Worm (Caenorhabditis elegans) whole organism, L3 larva: Measurements from ENCODE around the gene zer-1.

Source experiments
- ama-1 ChIP-seq: fragments of 150-350 bp; optimal IDR thresholded peaks from 2 replicates; lab custom pipeline; 2018
- ceh-16 ChIP-seq: sonication (generic microtip); optimal IDR thresholded peaks from 2 replicates; lab custom pipeline; 2017; ENCODE audit warnings: missing biosample characterization, missing genetic modification characterization
- ceh-9 ChIP-seq: sonication (generic microtip); optimal IDR thresholded peaks from 2 replicates; lab custom pipeline; 2018; ENCODE audit warnings: missing biosample characterization, missing genetic modification characterization
- daf-12 ChIP-seq: fragments of 150-350 bp; optimal IDR thresholded peaks from 2 replicates; lab custom pipeline; 2014; ENCODE audit warnings: missing biosample characterization, missing genetic modification reagents, missing genetic modification characterization
- elt-1 ChIP-seq: fragments of 150-350 bp; optimal IDR thresholded peaks from 2 replicates; lab custom pipeline; 2014; ENCODE audit warnings: missing biosample characterization, missing genetic modification characterization
- elt-2 ChIP-seq: sonication (generic microtip); optimal IDR thresholded peaks from 2 replicates; lab custom pipeline; 2016; ENCODE audit warnings: missing genetic modification reagents, mild to moderate bottlenecking, missing genetic modification characterization, missing compliant biosample characterization
- elt-3 ChIP-seq, 3 experiments: fragments of 150-350 bp in 1 of 3; sonication (generic microtip) in 2 of 3; optimal IDR thresholded peaks; 2 replicates in 2 of 3; 4 replicates in 1 of 3; lab custom pipeline; 2014 to 2017; ENCODE audit warnings: missing biosample characterization in 3 of 3, missing genetic modification characterization in 3 of 3
- eor-1 ChIP-seq, 2 experiments: fragments of 150-350 bp; optimal IDR thresholded peaks; 2 replicates each; lab custom pipeline; 2014 to 2018; ENCODE audit warnings: missing biosample characterization in 2 of 2, missing genetic modification characterization in 2 of 2
- fkh-2 ChIP-seq: fragments of 150-350 bp; optimal IDR thresholded peaks from 2 replicates; lab custom pipeline; 2014; ENCODE audit warnings: missing biosample characterization, missing genetic modification reagents, missing genetic modification characterization
- fos-1 ChIP-seq: fragments of 150-350 bp; optimal IDR thresholded peaks from 2 replicates; lab custom pipeline; 2014; ENCODE audit warnings: missing biosample characterization, missing genetic modification characterization
- hmg-11 ChIP-seq: sonication (generic microtip); optimal IDR thresholded peaks from 2 replicates; lab custom pipeline; 2016; ENCODE audit warnings: missing genetic modification characterization, missing compliant biosample characterization
- jun-1 ChIP-seq: fragments of 150-350 bp; optimal IDR thresholded peaks from 2 replicates; lab custom pipeline; 2014; ENCODE audit warnings: missing biosample characterization, missing genetic modification reagents, missing genetic modification characterization
- mdl-1 ChIP-seq: fragments of 150-350 bp; optimal IDR thresholded peaks from 2 replicates; lab custom pipeline; 2014; ENCODE audit warnings: missing biosample characterization, missing genetic modification characterization
- mml-1 ChIP-seq: fragments of 150-350 bp; sonication (generic microtip); optimal IDR thresholded peaks from 3 replicates; lab custom pipeline; 2014; ENCODE audit warnings: missing biosample characterization, missing genetic modification characterization
- nfya-1 ChIP-seq: sonication (generic microtip); optimal IDR thresholded peaks from 2 replicates; lab custom pipeline; 2017; ENCODE audit warnings: missing genetic modification characterization, mild to moderate bottlenecking, missing compliant biosample characterization, antibody characterized with exemption, moderate library complexity; ENCODE audit not compliant: insufficient read depth
- nhr-11 ChIP-seq: fragments of 150-350 bp; optimal IDR thresholded peaks from 2 replicates; lab custom pipeline; 2014; ENCODE audit warnings: missing biosample characterization, missing genetic modification characterization
- nhr-12 ChIP-seq: fragments of 150-350 bp; optimal IDR thresholded peaks from 2 replicates; lab custom pipeline; 2014; ENCODE audit warnings: missing biosample characterization, missing genetic modification characterization
- nhr-23 ChIP-seq: fragments of 150-350 bp; optimal IDR thresholded peaks from 2 replicates; lab custom pipeline; 2014; ENCODE audit warnings: missing biosample characterization, missing genetic modification reagents, missing genetic modification characterization
- nhr-25 ChIP-seq: sonication (generic microtip); optimal IDR thresholded peaks from 2 replicates; lab custom pipeline; 2017; ENCODE audit warnings: missing biosample characterization, missing genetic modification characterization
- nhr-43 ChIP-seq: sonication (generic microtip); optimal IDR thresholded peaks from 2 replicates; lab custom pipeline; 2016; ENCODE audit warnings: mild to moderate bottlenecking, missing genetic modification characterization, missing compliant biosample characterization; ENCODE audit not compliant: poor library complexity, severe bottlenecking
- nhr-67 ChIP-seq: fragments of 150-350 bp; optimal IDR thresholded peaks from 2 replicates; lab custom pipeline; 2014; ENCODE audit warnings: missing biosample characterization, missing genetic modification characterization
- nhr-76 ChIP-seq: fragments of 150-350 bp; sonication (generic microtip); optimal IDR thresholded peaks from 5 replicates; lab custom pipeline; 2014; ENCODE audit warnings: missing biosample characterization, missing genetic modification characterization
- nhr-77 ChIP-seq: fragments of 150-350 bp; optimal IDR thresholded peaks from 2 replicates; lab custom pipeline; 2014; ENCODE audit warnings: missing biosample characterization, missing genetic modification characterization
- pha-4 ChIP-seq: fragments of 150-350 bp; optimal IDR thresholded peaks from 2 replicates; lab custom pipeline; 2014; ENCODE audit warnings: missing biosample characterization, missing genetic modification reagents, missing genetic modification characterization
- sea-2 ChIP-seq: fragments of 150-350 bp; sonication (generic microtip); optimal IDR thresholded peaks from 4 replicates; lab custom pipeline; 2014; ENCODE audit warnings: missing biosample characterization, missing genetic modification reagents, missing genetic modification characterization
- skn-1 ChIP-seq: fragments of 150-350 bp; optimal IDR thresholded peaks from 2 replicates; lab custom pipeline; 2014; ENCODE audit warnings: missing biosample characterization, missing genetic modification characterization
- snpc-4 ChIP-seq: fragments of 150-350 bp; optimal IDR thresholded peaks from 2 replicates; lab custom pipeline; 2014; ENCODE audit warnings: missing biosample characterization, missing genetic modification characterization
- tbx-2 ChIP-seq: sonication (generic microtip); optimal IDR thresholded peaks from 2 replicates; lab custom pipeline; 2016; ENCODE audit warnings: mild to moderate bottlenecking, missing genetic modification characterization, missing compliant biosample characterization
- unc-39 ChIP-seq: sonication (generic microtip); optimal IDR thresholded peaks from 4 replicates; lab custom pipeline; 2017; ENCODE audit warnings: missing biosample characterization, missing genetic modification characterization
- unc-62 ChIP-seq: fragments of 150-350 bp; sonication (generic microtip); optimal IDR thresholded peaks from 4 replicates; lab custom pipeline; 2014; ENCODE audit warnings: missing biosample characterization, missing genetic modification reagents, missing genetic modification characterization
- zag-1 ChIP-seq: fragments of 150-350 bp; optimal IDR thresholded peaks from 2 replicates; lab custom pipeline; 2014; ENCODE audit warnings: missing biosample characterization, missing genetic modification characterization
- ztf-11 ChIP-seq: fragments of 150-350 bp; optimal IDR thresholded peaks from 2 replicates; lab custom pipeline; 2014; ENCODE audit warnings: missing biosample characterization, missing genetic modification characterization
- ztf-4 ChIP-seq: fragments of 150-350 bp; optimal IDR thresholded peaks from 2 replicates; lab custom pipeline; 2014; ENCODE audit warnings: missing biosample characterization, missing genetic modification characterization

The zer-1 gene

DNA sequence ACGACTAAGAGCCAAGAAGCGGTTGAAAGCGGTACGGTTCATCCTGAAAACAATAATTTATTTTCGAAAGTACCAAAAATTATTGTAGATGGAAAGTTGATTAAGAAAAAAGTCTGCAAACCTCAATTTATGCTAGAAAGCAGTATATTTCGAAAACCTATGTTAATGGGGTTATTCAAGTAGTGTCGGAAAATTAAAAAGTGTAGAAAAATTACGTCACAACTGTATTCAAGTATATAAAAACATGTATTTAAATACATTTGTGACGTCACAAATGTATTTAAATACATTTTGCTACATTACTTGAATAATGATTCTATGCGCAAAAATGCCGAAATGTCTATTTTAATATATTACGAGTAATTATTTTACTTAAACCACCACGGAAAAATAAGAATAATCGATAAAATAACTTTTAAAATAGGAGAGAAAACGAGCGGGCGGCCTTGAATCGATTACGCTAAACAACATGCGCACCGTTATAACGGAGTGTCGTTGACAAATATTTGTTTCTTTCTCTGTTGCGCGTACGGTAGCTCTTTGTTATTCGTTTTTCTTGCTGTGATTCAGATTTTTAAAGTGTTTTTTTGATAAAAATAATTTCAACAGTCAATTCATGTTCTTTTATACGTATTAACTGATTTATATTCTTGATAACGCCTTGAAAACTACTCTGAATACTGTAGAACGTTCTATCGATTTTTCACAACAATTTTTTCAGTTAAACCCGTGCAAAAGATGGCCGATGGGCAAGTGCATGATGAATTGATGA is 24.1 kb upstream of the zer-1 start, which contains the start of the genes F23H11.5 and bra-2 (continued):
- TF ChIP-seq ztf-11 (tag; lab: Kevin White, UChicago) = no peak
- TF ChIP-seq elt-3 (tag; optimal IDR thresholded peaks at IDR 0.05; lab: Kevin White, UChicago) = no peak
- no peak for TF ChIP-seq nhr-12
- peak; percentile 62 for TF ChIP-seq pha-4 (tag; lab: Kevin White, UChicago)
- no peak for TF ChIP-seq unc-62 (GFP tag; lab: Kevin White, UChicago)
- no peak for TF ChIP-seq skn-1 (tag; lab: Kevin White, UChicago)
- TF ChIP-seq nhr-76 (tag; lab: Kevin White, UChicago) = no peak
- peak; percentile 50 for TF ChIP-seq nfya-1 (tag; lab: Kevin White, UChicago)
- no peak for TF ChIP-seq sea-2 (GFP tag; lab: Kevin White, UChicago)
- TF ChIP-seq unc-39 = no peak
- TF ChIP-seq fos-1 = no peak
- TF ChIP-seq snpc-4 (tag; lab: Kevin White, UChicago) = peak; percentile 54
- TF ChIP-seq fkh-2 (tag; lab: Kevin White, UChicago) = no peak
- peak; percentile 19 for TF ChIP-seq elt-2 (tag; lab: Kevin White, UChicago)
- no peak for TF ChIP-seq elt-1
- TF ChIP-seq nhr-67 (tag; lab: Kevin White, UChicago) = no peak
- TF ChIP-seq mdl-1 = no peak
- no peak for TF ChIP-seq tbx-2 (tag; lab: Kevin White, UChicago)
- no peak for TF ChIP-seq zag-1
- TF ChIP-seq hmg-11 = no peak
- no peak for TF ChIP-seq eor-1 (tag; optimal IDR thresholded peaks at IDR 0.05; lab: Kevin White, UChicago)
- peak; percentile 64 for TF ChIP-seq nhr-25
- no peak for TF ChIP-seq daf-12 (tag; lab: Kevin White, UChicago)
- TF ChIP-seq mml-1 (tag; lab: Kevin White, UChicago) = no peak
- TF ChIP-seq ceh-16 (tag; lab: Kevin White, UChicago) = no peak
- TF ChIP-seq, all 47 proteins: peak for 8

DNA sequence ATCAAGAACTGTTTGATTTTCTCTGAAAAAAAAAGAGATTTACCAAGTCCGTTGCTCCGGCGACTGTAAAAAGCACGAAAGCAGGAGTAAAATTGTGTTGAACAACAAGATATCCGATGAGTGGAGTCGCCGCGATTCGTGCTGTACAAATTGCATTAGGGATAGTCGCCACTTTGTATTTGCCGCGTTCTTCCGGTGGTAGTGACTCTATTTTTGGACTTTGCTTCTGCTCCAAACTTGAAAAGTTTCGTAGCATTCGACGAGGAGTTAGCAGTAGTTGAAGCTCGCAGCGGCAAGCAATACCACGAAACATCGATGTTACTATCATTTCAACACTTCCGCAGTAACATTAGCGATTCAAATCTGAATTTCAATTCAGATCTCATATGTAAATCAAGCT is 22.9 kb upstream of the zer-1 start, which contains the start of gene crls-1:
Gene crls-1, minus strand, starts transcription at position 363 of the 400 bp plus-strand sequence.
- peak; percentile 51 for TF ChIP-seq ama-1 (lab: Kevin White, UChicago)
- TF ChIP-seq ceh-16 (tag; lab: Kevin White, UChicago) = no peak
- TF ChIP-seq nhr-11 (tag; lab: Kevin White, UChicago) = no peak
- TF ChIP-seq daf-12 (tag; lab: Kevin White, UChicago) = no peak

DNA sequence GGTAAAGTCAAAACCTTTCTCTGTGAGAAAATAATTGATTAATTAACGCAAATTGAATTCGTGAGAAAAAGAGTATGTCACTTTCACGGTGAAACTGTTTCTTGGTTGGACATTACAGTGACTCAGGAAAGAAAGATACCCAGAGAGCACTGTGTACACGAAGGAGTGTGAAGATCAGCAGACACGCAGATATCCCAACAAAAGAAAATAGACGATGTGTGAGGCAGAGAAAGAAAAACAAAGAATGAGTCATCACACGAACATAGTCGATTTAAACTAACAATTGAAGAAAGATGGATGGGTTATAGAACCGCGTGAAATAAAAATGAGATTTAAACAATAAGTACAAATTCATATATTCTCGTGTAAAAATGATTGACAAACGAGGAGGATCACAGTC is 21.4 kb upstream of the zer-1 start:
- TF ChIP-seq jun-1 (tag; lab: Kevin White, UChicago) = peak; percentile 56
- TF ChIP-seq ztf-4 = no peak
- no peak for TF ChIP-seq ceh-9 (tag; lab: Kevin White, UChicago)
- no peak for TF ChIP-seq elt-1
- peak; percentile 38 for TF ChIP-seq hmg-11
- TF ChIP-seq nhr-25 = peak; percentile 31
- no peak for TF ChIP-seq snpc-4 (tag; lab: Kevin White, UChicago)
- TF ChIP-seq daf-12 (tag; lab: Kevin White, UChicago) = no peak
- peak; percentile 79 for TF ChIP-seq pha-4 (tag; lab: Kevin White, UChicago)
- TF ChIP-seq nhr-77 (tag; lab: Kevin White, UChicago) = no peak
- peak; percentile 21 for TF ChIP-seq nhr-23 (tag; lab: Kevin White, UChicago)
- TF ChIP-seq fkh-2 (tag; lab: Kevin White, UChicago) = no peak

DNA sequence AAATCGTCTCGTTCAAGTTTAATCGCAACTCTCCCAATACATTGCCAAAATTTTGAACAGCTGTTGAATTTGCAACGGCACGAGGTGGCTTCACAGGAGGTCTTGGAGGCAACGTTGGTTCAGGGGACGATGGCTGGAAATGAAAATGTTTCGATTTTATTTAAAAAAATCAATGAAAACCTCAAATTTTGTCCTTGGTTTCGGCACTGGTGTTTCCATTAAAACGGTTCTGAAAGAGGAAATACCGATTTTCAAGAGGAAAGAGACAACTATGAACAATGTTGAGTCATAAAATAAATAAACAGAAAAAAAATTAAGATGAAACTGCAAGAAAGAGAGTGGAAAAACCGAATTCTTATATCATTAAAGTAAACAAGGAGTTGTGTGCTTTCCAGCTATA is 20.7 kb upstream of the zer-1 start, which contains the start of gene F23H11.4:
Gene F23H11.4, minus strand, starts transcription at position 229 of the 400 bp plus-strand sequence.
- TF ChIP-seq nhr-43 (tag; lab: Kevin White, UChicago) = no peak
- TF ChIP-seq ceh-16 (tag; lab: Kevin White, UChicago) = no peak
- TF ChIP-seq pha-4 (tag; lab: Kevin White, UChicago) = peak; percentile 54
